Worm (Caenorhabditis elegans) whole organism, young adult: Measurements from ENCODE around the gene ubc-21.

Source experiments
- B0035.1 ChIP-seq: sonication (generic microtip); optimal IDR thresholded peaks from 2 replicates; lab custom pipeline; 2016; ENCODE audit warnings: missing genetic modification characterization, mild to moderate bottlenecking, missing compliant biosample characterization, missing genotype, missing genetic modification reagents
- B0261.1 ChIP-seq: sonication (generic microtip); optimal IDR thresholded peaks from 2 replicates; lab custom pipeline; 2016; ENCODE audit warnings: mild to moderate bottlenecking, missing genetic modification characterization, moderate library complexity, missing compliant biosample characterization
- B0336.3 ChIP-seq: fragments of 200-800 bp; sonication (Bioruptor generic); IDR thresholded peaks from 2 replicates; pipeline ENCODE4 v1.3.6; 2022; ENCODE audit warnings: missing genetic modification characterization, missing compliant biosample characterization
- C06A6.2 ChIP-seq: fragments of 200-800 bp; sonication (Bioruptor generic); conservative IDR thresholded peaks from 2 replicates; pipeline ENCODE4 v1.3.6; 2022; ENCODE audit warnings: missing genetic modification characterization, missing compliant biosample characterization
- F52B5.7 ChIP-seq: sonication (generic microtip); optimal IDR thresholded peaks from 2 replicates; lab custom pipeline; 2016; ENCODE audit warnings: mild to moderate bottlenecking, missing genetic modification characterization, missing compliant biosample characterization
- F55B11.4 ChIP-seq: sonication (generic microtip); optimal IDR thresholded peaks from 2 replicates; lab custom pipeline; 2016; ENCODE audit warnings: missing compliant biosample characterization, missing genetic modification characterization, borderline replicate concordance; ENCODE audit not compliant: insufficient read depth
- F57A8.1 ChIP-seq: fragments of 200-800 bp; sonication (Bioruptor generic); optimal IDR thresholded peaks from 2 replicates; lab custom pipeline; 2018; ENCODE audit warnings: mild to moderate bottlenecking, missing genetic modification characterization, moderate library complexity, missing compliant biosample characterization
- F57C9.4 ChIP-seq: sonication (generic microtip); optimal IDR thresholded peaks from 2 replicates; lab custom pipeline; 2017; ENCODE audit warnings: mild to moderate bottlenecking, missing genetic modification characterization, missing compliant biosample characterization
- Y56A3A.18 ChIP-seq: fragments of 200-800 bp; sonication (Bioruptor generic); IDR thresholded peaks from 2 replicates; pipeline ENCODE4 v1.3.6; 2022; ENCODE audit warnings: missing genetic modification reagents, missing genetic modification characterization, missing compliant biosample characterization
- Y95B8A.8 ChIP-seq: fragments of 200-800 bp; sonication (Bioruptor generic); IDR thresholded peaks from 2 replicates; pipeline ENCODE4 v1.3.6; 2022; ENCODE audit warnings: missing genetic modification reagents, missing genetic modification characterization, missing compliant biosample characterization
- attf-5 ChIP-seq: fragments of 200-800 bp; sonication (Bioruptor generic); optimal IDR thresholded peaks from 2 replicates; lab custom pipeline; 2018; ENCODE audit warnings: mild to moderate bottlenecking, missing genetic modification characterization, missing compliant biosample characterization
- bed-2 ChIP-seq: fragments of 200-800 bp; sonication (Bioruptor generic); IDR thresholded peaks from 2 replicates; pipeline ENCODE4 v1.3.6; 2022; ENCODE audit warnings: missing genetic modification reagents, missing genetic modification characterization, missing compliant biosample characterization
- cebp-1 ChIP-seq, 2 experiments: fragments of 200-800 bp in 1 of 2; sonication (Bioruptor generic) in 1 of 2; sonication (generic microtip) in 1 of 2; IDR thresholded peaks in 1 of 2; optimal IDR thresholded peaks in 1 of 2; 2 replicates each; pipeline versions ENCODE4 v1.3.6 to Lab custom; 2017 to 2022; ENCODE audit warnings: missing compliant biosample characterization in 2 of 2, missing genetic modification characterization in 2 of 2, mild to moderate bottlenecking in 1 of 2, missing genetic modification reagents in 1 of 2, moderate library complexity in 1 of 2
- ceh-100 ChIP-seq: fragments of 200-800 bp; sonication (Bioruptor generic); IDR thresholded peaks from 2 replicates; pipeline ENCODE4 v1.3.6; 2022; ENCODE audit warnings: missing genetic modification reagents, missing genetic modification characterization, missing compliant biosample characterization
- ceh-40 ChIP-seq: fragments of 200-800 bp; sonication (Bioruptor generic); IDR thresholded peaks from 2 replicates; pipeline ENCODE4 v1.3.6; 2022; ENCODE audit warnings: missing genetic modification characterization, missing compliant biosample characterization
- die-1 ChIP-seq: sonication (generic microtip); optimal IDR thresholded peaks from 2 replicates; lab custom pipeline; 2016; ENCODE audit warnings: missing genotype, mild to moderate bottlenecking, missing genetic modification characterization, missing compliant biosample characterization
- efl-1 ChIP-seq: fragments of 150-350 bp; optimal IDR thresholded peaks from 2 replicates; lab custom pipeline; 2014; ENCODE audit warnings: missing biosample characterization, missing genetic modification reagents, missing genetic modification characterization
- egl-18 ChIP-seq: fragments of 200-800 bp; sonication (Bioruptor generic); IDR thresholded peaks from 2 replicates; pipeline ENCODE4 v1.3.6; 2022; ENCODE audit warnings: missing genetic modification reagents, missing genetic modification characterization, missing compliant biosample characterization
- egrh-3 ChIP-seq: fragments of 200-800 bp; sonication (Bioruptor generic); IDR thresholded peaks from 2 replicates; pipeline ENCODE4 v1.3.6; 2022; ENCODE audit warnings: missing genetic modification reagents, missing genetic modification characterization, missing compliant biosample characterization
- ekl-4 ChIP-seq: fragments of 200-800 bp; sonication (Bioruptor generic); IDR thresholded peaks from 2 replicates; pipeline ENCODE4 v1.3.6; 2022; ENCODE audit warnings: missing genetic modification reagents, missing genetic modification characterization, missing compliant biosample characterization
- fkh-3 ChIP-seq: sonication (generic microtip); optimal IDR thresholded peaks from 2 replicates; lab custom pipeline; 2016; ENCODE audit warnings: mild to moderate bottlenecking, missing genetic modification characterization, missing compliant biosample characterization
- hmg-1.2 ChIP-seq: fragments of 200-800 bp; sonication (Bioruptor generic); IDR thresholded peaks from 2 replicates; pipeline ENCODE4 v1.3.6; 2022; ENCODE audit warnings: missing genetic modification reagents, missing genetic modification characterization, missing compliant biosample characterization
- hrde-1 ChIP-seq: sonication (generic microtip); optimal IDR thresholded peaks from 2 replicates; lab custom pipeline; 2016; ENCODE audit warnings: missing genetic modification characterization, mild to moderate bottlenecking, missing compliant biosample characterization, moderate library complexity, missing genotype, missing genetic modification reagents, borderline replicate concordance
- lag-1 ChIP-seq: fragments of 200-800 bp; sonication (Bioruptor generic); IDR thresholded peaks from 2 replicates; pipeline ENCODE4 v1.3.6; 2022; ENCODE audit warnings: missing genetic modification reagents, missing genetic modification characterization, missing compliant biosample characterization
- lin-26 ChIP-seq: fragments of 200-800 bp; sonication (Bioruptor generic); IDR thresholded peaks from 2 replicates; pipeline ENCODE4 v1.3.6; 2022; ENCODE audit warnings: missing genetic modification reagents, missing genetic modification characterization, missing compliant biosample characterization
- lir-1 ChIP-seq: fragments of 200-800 bp; sonication (Bioruptor generic); conservative IDR thresholded peaks from 2 replicates; pipeline ENCODE4 v1.3.6; 2022; ENCODE audit warnings: missing genetic modification reagents, missing genetic modification characterization, missing compliant biosample characterization
- madf-8 ChIP-seq: fragments of 200-800 bp; sonication (Bioruptor generic); conservative IDR thresholded peaks from 2 replicates; pipeline ENCODE4 v1.3.6; 2022; ENCODE audit warnings: missing genetic modification reagents, missing genetic modification characterization, missing compliant biosample characterization
- mes-4 ChIP-seq: sonication (generic microtip); optimal IDR thresholded peaks from 2 replicates; lab custom pipeline; 2016; ENCODE audit warnings: missing genotype, missing genetic modification characterization, missing compliant biosample characterization
- nfya-1 ChIP-seq: sonication (generic microtip); optimal IDR thresholded peaks from 2 replicates; lab custom pipeline; 2017; ENCODE audit warnings: antibody characterized with exemption, missing compliant biosample characterization, missing genetic modification characterization, borderline replicate concordance; ENCODE audit not compliant: insufficient read depth
- nfya-2 ChIP-seq: fragments of 200-800 bp; sonication (Bioruptor generic); IDR thresholded peaks from 2 replicates; pipeline ENCODE4 v1.3.6; 2022; ENCODE audit warnings: missing genetic modification reagents, missing genetic modification characterization, missing compliant biosample characterization
- nhr-120 ChIP-seq: fragments of 200-800 bp; sonication (Bioruptor generic); IDR thresholded peaks from 2 replicates; pipeline ENCODE4 v1.3.6; 2022; ENCODE audit warnings: missing genetic modification characterization, missing compliant biosample characterization
- nhr-80 ChIP-seq: sonication (generic microtip); optimal IDR thresholded peaks from 2 replicates; lab custom pipeline; 2016; ENCODE audit warnings: missing genetic modification characterization, missing compliant biosample characterization
- pbrm-1 ChIP-seq: fragments of 200-800 bp; sonication (Bioruptor generic); IDR thresholded peaks from 2 replicates; pipeline ENCODE4 v1.3.6; 2022; ENCODE audit warnings: missing genetic modification reagents, missing genetic modification characterization, missing compliant biosample characterization
- rcor-1 ChIP-seq: fragments of 200-800 bp; sonication (Bioruptor generic); IDR thresholded peaks from 2 replicates; pipeline ENCODE4 v1.3.6; 2022; ENCODE audit warnings: missing genetic modification reagents, missing genetic modification characterization, missing compliant biosample characterization
- rec-8 ChIP-seq, 2 experiments: sonication (generic microtip); optimal IDR thresholded peaks; 2 replicates each; lab custom pipeline; 2016; ENCODE audit warnings: mild to moderate bottlenecking in 2 of 2, missing genetic modification characterization in 2 of 2, missing genetic modification reagents in 2 of 2, missing genotype in 2 of 2, missing biosample characterization in 1 of 2, missing compliant biosample characterization in 1 of 2, moderate library complexity in 1 of 2
- repo-1 ChIP-seq: sonication (generic microtip); optimal IDR thresholded peaks from 2 replicates; lab custom pipeline; 2017; ENCODE audit warnings: mild to moderate bottlenecking, missing genetic modification characterization, missing compliant biosample characterization
- sea-2 ChIP-seq: fragments of 200-800 bp; sonication (Bioruptor generic); IDR thresholded peaks from 2 replicates; pipeline ENCODE4 v1.3.6; 2022; ENCODE audit warnings: missing genetic modification characterization, missing compliant biosample characterization
- snpc-4 ChIP-seq, 5 experiments: fragments of 150-350 bp in 1 of 5; sonication (generic microtip) in 4 of 5; optimal IDR thresholded peaks; 2 replicates each; lab custom pipeline; 2014 to 2018; ENCODE audit warnings: missing genetic modification characterization in 5 of 5, missing biosample characterization in 3 of 5, antibody characterized with exemption in 2 of 5, mild to moderate bottlenecking in 2 of 5, missing compliant biosample characterization in 2 of 5, missing genotype in 2 of 5, moderate library complexity in 2 of 5, missing genetic modification reagents in 1 of 5
- somi-1 ChIP-seq: fragments of 200-800 bp; sonication (Bioruptor generic); optimal IDR thresholded peaks from 2 replicates; lab custom pipeline; 2018; ENCODE audit warnings: mild to moderate bottlenecking, missing genetic modification characterization, missing compliant biosample characterization
- sptf-2 ChIP-seq: fragments of 200-800 bp; sonication (Bioruptor generic); optimal IDR thresholded peaks from 2 replicates; lab custom pipeline; 2018; ENCODE audit warnings: mild to moderate bottlenecking, missing genetic modification characterization, missing compliant biosample characterization
- tbp1 ChIP-seq: fragments of 200-800 bp; sonication (Bioruptor generic); optimal IDR thresholded peaks from 2 replicates; lab custom pipeline; 2018; ENCODE audit warnings: mild to moderate bottlenecking, missing genetic modification characterization, missing compliant biosample characterization
- xnd-1 ChIP-seq: sonication (generic microtip); optimal IDR thresholded peaks from 2 replicates; lab custom pipeline; 2016; ENCODE audit warnings: missing genotype, missing genetic modification reagents, missing genetic modification characterization, missing compliant biosample characterization
- zfh-2 ChIP-seq: fragments of 200-800 bp; sonication (Bioruptor generic); conservative IDR thresholded peaks from 2 replicates; pipeline ENCODE4 v1.3.6; 2022; ENCODE audit warnings: missing genetic modification reagents, missing genetic modification characterization, missing compliant biosample characterization
- ztf-22 ChIP-seq: fragments of 200-800 bp; sonication (Bioruptor generic); optimal IDR thresholded peaks from 2 replicates; lab custom pipeline; 2018; ENCODE audit warnings: mild to moderate bottlenecking, missing genetic modification characterization, moderate library complexity, missing compliant biosample characterization
- ztf-28 ChIP-seq: fragments of 200-800 bp; sonication (Bioruptor generic); IDR thresholded peaks from 2 replicates; pipeline ENCODE4 v1.3.6; 2022; ENCODE audit warnings: missing genetic modification reagents, missing genetic modification characterization, missing compliant biosample characterization
- ztf-6 ChIP-seq: fragments of 200-800 bp; sonication (Bioruptor generic); IDR thresholded peaks from 2 replicates; pipeline ENCODE4 v1.3.6; 2022; ENCODE audit warnings: missing genetic modification reagents, missing genetic modification characterization, missing compliant biosample characterization

Gene ubc-21

ce11 chrX:8835887-8836348 is 33.5 kb upstream of the ubc-21 start, which contains the start of gene C28G1.2 (continued):
- TF ChIP-seq Y95B8A.8 (GFP tag; lab: Robert Waterston, UW) (peak; percentile 78), die-1 (tag; lab: Kevin White, UChicago) (peak; percentile 97), egrh-3 (GFP tag; lab: Robert Waterston, UW) (peak; percentile 63; the same call in 1 of the 2 replicates), F57A8.1 (GFP tag; lab: Kevin White, UChicago) (peak; percentile 88), lin-26 (GFP tag; lab: Robert Waterston, UW) (peak; percentile 99), sptf-2 (GFP tag; lab: Kevin White, UChicago) (peak; percentile 87), bed-2 (no peak), pbrm-1 (GFP tag; lab: Robert Waterston, UW) (peak; percentile 94), hmg-1.2 (peak; percentile 90), ztf-28 (GFP tag; lab: Robert Waterston, UW) (peak; percentile 62; the same call in 1 of the 2 replicates), egl-18 (peak; percentile 91), ztf-6 (GFP tag; lab: Robert Waterston, UW) (peak; percentile 81), rcor-1 (GFP tag; lab: Robert Waterston, UW) (peak; percentile 87), C06A6.2 (peak; percentile 71), somi-1 (GFP tag; lab: Kevin White, UChicago) (peak; percentile 86), ceh-40 (GFP tag; lab: Robert Waterston, UW) (peak; percentile 91), F55B11.4 (no peak), B0035.1 (tag; lab: Kevin White, UChicago) (peak; percentile 91), snpc-4 (GFP tag; optimal IDR thresholded peaks at IDR 0.05; lab: Kevin White, UChicago) (peak; percentile 75), snpc-4 (tag; optimal IDR thresholded peaks at IDR 0.05; lab: Kevin White, UChicago) (peak; percentile 30 to 78 (median 76)), sea-2 (GFP tag; lab: Robert Waterston, UW) (no peak), zfh-2 (GFP tag; lab: Robert Waterston, UW) (no peak; the same call in none of the 2 replicates), attf-5 (GFP tag; lab: Kevin White, UChicago) (peak; percentile 91), lag-1 (GFP tag; lab: Robert Waterston, UW) (no peak), hrde-1 (tag; lab: Kevin White, UChicago) (peak; percentile 85), fkh-3 (peak; percentile 70), ceh-100 (GFP tag; lab: Robert Waterston, UW) (peak; percentile 51; the same call in 1 of the 2 replicates), nhr-80 (peak; percentile 68), madf-8 (GFP tag; lab: Robert Waterston, UW) (0 out of 2 replicates have a peak, but pooled peaks have one; percentile 25), xnd-1 (tag; lab: Kevin White, UChicago) (no peak), tbp1 (peak; percentile 100), F52B5.7 (tag; lab: Kevin White, UChicago) (peak; percentile 88), mes-4 (peak; percentile 93), nfya-1 (tag; lab: Kevin White, UChicago) (no peak), repo-1 (peak; percentile 92), ekl-4 (GFP tag; lab: Robert Waterston, UW) (peak; percentile 91; the same call in 1 of the 2 replicates), Y56A3A.18 (GFP tag; lab: Robert Waterston, UW) (peak; percentile 94), B0261.1 (peak; percentile 100), cebp-1 (GFP tag; IDR thresholded peaks at IDR 0.05; lab: Robert Waterston, UW) (peak; percentile 70; the same call in 1 of the 2 replicates), cebp-1 (tag; optimal IDR thresholded peaks at IDR 0.05; lab: Kevin White, UChicago) (peak; percentile 92), F57C9.4 (peak; percentile 71), rec-8 (tag; optimal IDR thresholded peaks at IDR 0.05; lab: Kevin White, UChicago) (peak; percentile 90 to 95), ztf-22 (peak; percentile 83), nfya-2 (GFP tag; lab: Robert Waterston, UW) (no peak), B0336.3 (GFP tag; lab: Robert Waterston, UW) (peak; percentile 90), efl-1 (GFP tag; lab: Kevin White, UChicago) (peak; percentile 25), nhr-120 (no peak), lir-1 (GFP tag; lab: Robert Waterston, UW) (peak; percentile 80)
